Worm (Caenorhabditis elegans) whole organism, L1 larva: ENCODE results near the gene F49E10.4.

ENCODE experiments used
- ama-1 ChIP-seq: fragments of 150-350 bp; optimal IDR thresholded peaks from 2 replicates; lab custom pipeline; 2014
- mep-1 ChIP-seq: fragments of 150-350 bp; optimal IDR thresholded peaks from 2 replicates; lab custom pipeline; 2014; ENCODE audit warnings: missing biosample characterization, missing genetic modification characterization

DNA sequence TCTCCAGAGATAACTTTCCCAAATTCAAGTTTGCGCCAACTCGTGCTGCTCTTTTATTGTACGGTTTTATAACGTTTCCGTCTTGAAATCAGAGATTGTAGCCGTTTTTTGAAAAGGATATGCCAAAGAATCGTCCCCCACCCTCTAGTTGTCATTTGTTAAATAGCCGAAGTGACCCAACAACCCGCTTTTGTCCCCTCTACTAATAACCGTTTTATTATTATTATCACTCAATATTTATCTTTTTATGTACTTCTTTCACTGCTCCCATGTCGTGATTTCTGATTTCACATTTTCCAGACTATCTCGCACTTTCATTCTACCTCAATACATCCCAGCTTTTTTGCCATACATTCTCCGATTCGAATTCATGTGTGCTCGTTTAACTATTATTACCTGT, 48.7 kb upstream of the F49E10.4 start:
- TF ChIP-seq ama-1 (lab: Kevin White, UChicago) = no peak
- no peak for TF ChIP-seq mep-1 (tag; lab: Kevin White, UChicago)
